Fruit fly (Drosophila melanogaster): Measurements from ENCODE around the gene CG6126.
"Not testable (repeated sequence)": the region's sequence is repeated elsewhere in the genome, so short reads cannot be mapped to it uniquely, and the experiment has no call there.

dm6 chr3R:16189464-16189863, 13.4 kb downstream of the CG6126 start, which contains the start of gene Bin1:
- not testable (repeated sequence) for TF ChIP-seq usp (GFP tag; optimal IDR thresholded peaks at IDR 0.05); CG8478 (optimal IDR thresholded peaks at IDR 0.05)

Measured in whole organism.